Worm (Caenorhabditis elegans): Measurements from ENCODE around the gene taf-6.1.

taf-6.1 gene

DNA sequence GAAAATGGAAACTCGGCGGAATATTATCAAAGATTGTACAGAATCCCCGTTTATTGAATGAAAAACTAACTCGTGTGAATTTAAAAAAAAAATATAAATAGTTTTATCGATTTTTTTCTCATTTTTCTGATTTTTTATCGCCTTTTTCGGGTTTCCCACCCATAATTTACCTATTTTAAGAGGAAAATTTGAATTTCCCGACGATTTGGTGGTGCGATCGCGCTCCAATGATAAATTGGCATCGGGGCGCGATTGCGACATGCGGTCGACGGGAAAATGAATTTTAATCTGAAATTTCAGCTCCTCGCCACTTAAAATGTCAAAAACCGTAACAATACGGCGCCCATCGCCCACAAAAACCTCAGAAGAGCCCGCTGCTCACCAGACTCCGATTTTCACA, at the start of gene taf-6.1:
TSS of gene taf-6.1 (plus strand) at position 301 of the 400 bp plus-strand sequence.
- TF ChIP-seq gei-17 (GFP tag; optimal IDR thresholded peaks at IDR 0.05) (no peak), lir-1 (GFP tag; conservative IDR thresholded peaks at IDR 0.05) (no peak), nfyb-1 (GFP tag; IDR thresholded peaks at IDR 0.05) (no peak)

DNA sequence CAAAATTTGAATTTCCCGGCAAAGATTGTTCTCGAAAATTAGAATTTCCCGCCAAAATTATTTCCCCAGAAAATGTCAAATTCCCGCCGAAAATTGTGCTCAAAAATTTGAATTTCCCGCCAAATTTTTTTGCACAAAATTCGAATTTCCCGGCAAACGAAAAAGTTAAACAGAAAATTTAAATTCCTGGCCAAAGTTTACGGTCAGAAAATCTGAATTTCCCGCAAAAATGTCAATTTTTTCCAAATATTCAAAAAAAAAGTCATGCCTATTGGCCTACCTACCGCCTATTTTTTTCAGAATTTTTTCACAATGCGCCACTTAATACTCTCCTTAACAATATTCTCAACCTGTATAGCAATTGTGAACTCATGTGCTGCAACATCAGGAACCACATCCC, 44.9 kb upstream of the taf-6.1 start, which contains the start of gene K02E7.1:
TSS of gene K02E7.1 (plus strand) at position 301 of the 400 bp plus-strand sequence.
- TF ChIP-seq dpff-1 (tag; optimal IDR thresholded peaks at IDR 0.05) = no peak
- TF ChIP-seq ztf-18 (tag; optimal IDR thresholded peaks at IDR 0.05) = no peak
- TF ChIP-seq ztf-22 (GFP tag; optimal IDR thresholded peaks at IDR 0.05) = no peak
- TF ChIP-seq hrde-1 (tag; optimal IDR thresholded peaks at IDR 0.05; ENCODE audit: borderline replicate concordance) = no peak
- no peak for TF ChIP-seq pbrm-1 (GFP tag; IDR thresholded peaks at IDR 0.05)
- TF ChIP-seq C17E4.6 (GFP tag; IDR thresholded peaks at IDR 0.05) = no peak
- no peak for TF ChIP-seq snpc-3.4 (tag; optimal IDR thresholded peaks at IDR 0.05)
- no peak for TF ChIP-seq cebp-1 (GFP tag; IDR thresholded peaks at IDR 0.05)
- no peak for TF ChIP-seq cebp-1 (tag; optimal IDR thresholded peaks at IDR 0.05)
- TF ChIP-seq egrh-3 (GFP tag; IDR thresholded peaks at IDR 0.05) = no peak
- no peak for TF ChIP-seq attf-5 (GFP tag; optimal IDR thresholded peaks at IDR 0.05)
- no peak for TF ChIP-seq Y53F4B.3 (GFP tag; IDR thresholded peaks at IDR 0.05)
- no peak for TF ChIP-seq cebp-2 (GFP tag; IDR thresholded peaks at IDR 0.05)
- TF ChIP-seq ztf-6 (GFP tag; IDR thresholded peaks at IDR 0.05) = no peak
- no peak for TF ChIP-seq madf-10 (tag; optimal IDR thresholded peaks at IDR 0.05)
- no peak for TF ChIP-seq madf-3 (GFP tag; IDR thresholded peaks at IDR 0.05)
- no peak for TF ChIP-seq lin-26 (GFP tag; IDR thresholded peaks at IDR 0.05)
- no peak for TF ChIP-seq pha-4 (tag; optimal IDR thresholded peaks at IDR 0.05)
- TF ChIP-seq lag-1 (GFP tag; IDR thresholded peaks at IDR 0.05) = no peak
- no peak for TF ChIP-seq ceh-100 (GFP tag; IDR thresholded peaks at IDR 0.05)
- no peak for TF ChIP-seq madf-8 (GFP tag; conservative IDR thresholded peaks at IDR 0.05)

DNA sequence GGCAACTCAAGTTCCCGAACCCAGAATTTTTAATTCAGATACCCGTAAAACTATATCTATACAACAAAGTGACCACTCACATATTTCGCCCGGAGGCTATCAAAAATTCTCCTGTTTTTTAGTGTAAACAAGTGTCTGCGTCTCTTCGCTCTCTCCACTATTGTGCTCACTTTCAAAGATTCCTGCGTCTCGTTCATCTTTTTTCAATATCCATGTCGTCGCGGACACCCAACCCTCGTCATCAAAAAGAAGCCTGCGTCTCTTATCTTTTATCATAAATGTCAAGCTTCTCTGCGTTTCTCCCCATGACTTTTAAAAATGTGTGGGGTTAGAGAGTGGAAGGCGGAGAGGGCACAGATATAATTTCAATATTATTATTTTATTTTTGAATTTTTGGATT, 42.9 kb upstream of the taf-6.1 start:
- TF ChIP-seq hrde-1 (tag; optimal IDR thresholded peaks at IDR 0.05; ENCODE audit: borderline replicate concordance) = no peak
- peak; percentile 79; the same call in 1 of the 2 replicates for TF ChIP-seq hmg-1.2 (GFP tag; IDR thresholded peaks at IDR 0.05)

DNA sequence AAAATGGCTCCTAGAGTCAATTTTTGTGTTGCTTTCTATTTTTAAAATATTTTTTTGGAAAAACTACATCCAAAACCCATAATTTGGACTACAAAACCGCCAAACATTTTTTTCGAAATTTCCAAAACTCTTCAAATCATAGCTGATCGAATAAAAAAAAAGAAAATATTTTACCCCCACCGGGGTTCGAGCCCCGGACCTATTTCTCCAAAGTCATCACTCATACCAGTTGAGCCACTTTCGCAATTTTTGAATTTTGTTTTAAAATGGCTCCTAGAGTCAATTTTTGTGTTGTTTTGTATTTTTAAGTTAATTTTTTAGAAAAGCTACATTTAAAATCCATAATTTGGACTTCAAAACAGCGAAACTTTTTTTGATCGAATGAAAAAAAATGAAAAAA, 42.2 kb upstream of the taf-6.1 start:
- TF ChIP-seq tbp1 (GFP tag; optimal IDR thresholded peaks at IDR 0.05) (peak; percentile 67), him-1 (tag; optimal IDR thresholded peaks at IDR 0.05) (no peak), B0261.1 (tag; optimal IDR thresholded peaks at IDR 0.05) (peak; percentile 11), mel-28 (tag; optimal IDR thresholded peaks at IDR 0.05; ENCODE audit: borderline replicate concordance) (no peak), rpc-1 (optimal IDR thresholded peaks at IDR 0.05) (no peak), rpc-1 (tag; optimal IDR thresholded peaks at IDR 0.05) (peak; percentile 59), Y79H2A.3 (GFP tag; conservative IDR thresholded peaks at IDR 0.05) (no peak), hlh-12 (tag; optimal IDR thresholded peaks at IDR 0.05) (no peak)

DNA sequence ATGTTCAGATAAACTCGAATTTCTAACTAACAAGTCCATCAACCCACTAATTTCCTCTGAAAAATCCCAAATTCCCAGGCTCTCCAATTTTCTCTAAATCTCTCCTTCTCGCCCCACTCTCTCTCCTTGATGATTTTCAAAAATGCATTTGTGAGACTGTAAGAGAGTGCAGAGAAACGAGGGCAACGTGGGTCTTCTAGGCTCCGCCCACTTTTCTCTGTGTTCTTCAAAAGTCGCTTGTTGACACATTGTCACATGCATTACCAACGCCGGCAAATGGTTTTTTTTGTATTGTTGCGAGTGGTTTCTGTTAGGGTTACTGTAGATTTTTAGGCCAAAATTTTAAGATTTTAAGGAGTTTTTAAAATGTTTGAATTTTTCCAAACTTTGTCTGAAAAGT, 41.3 kb upstream of the taf-6.1 start:
- TF ChIP-seq lir-1 (GFP tag; conservative IDR thresholded peaks at IDR 0.05) (no peak), ceh-27 (GFP tag; optimal IDR thresholded peaks at IDR 0.05) (peak; percentile 35), hmg-1.2 (GFP tag; IDR thresholded peaks at IDR 0.05) (0 out of 2 replicates have a peak, but pooled peaks have one; percentile 19), K11D2.4 (GFP tag; IDR thresholded peaks at IDR 0.05) (no peak)
